Fruit fly (Drosophila melanogaster): Measurements from ENCODE around the gene MTPAP.

The MTPAP gene

dm6 chrX:1320144-1320981 is 28.8 kb downstream of the MTPAP start:
- TF ChIP-seq CG6792 (GFP tag; optimal IDR thresholded peaks at IDR 0.05), result peak; percentile 35
- no peak for TF ChIP-seq CG6808 (GFP tag; optimal IDR thresholded peaks at IDR 0.05)
- no peak for TF ChIP-seq fd85E (GFP tag; optimal IDR thresholded peaks at IDR 0.05)
- no peak for TF ChIP-seq CG11762 (GFP tag; optimal IDR thresholded peaks at IDR 0.05; ENCODE audit: insufficient read depth)
- TF ChIP-seq vri (GFP tag; optimal IDR thresholded peaks at IDR 0.05), result peak; percentile 49
- TF ChIP-seq Sox102F (GFP tag; optimal IDR thresholded peaks at IDR 0.05), result peak; percentile 61
- no peak for TF ChIP-seq Hr4 (GFP tag; optimal IDR thresholded peaks at IDR 0.05)
- TF ChIP-seq fd59A (GFP tag; optimal IDR thresholded peaks at IDR 0.05), result no peak
- TF ChIP-seq CG3919 (GFP tag; optimal IDR thresholded peaks at IDR 0.05), result peak; percentile 14
- peak; percentile 71 for TF ChIP-seq lz (GFP tag; optimal IDR thresholded peaks at IDR 0.05)
- TF ChIP-seq CG34406 (GFP tag; optimal IDR thresholded peaks at IDR 0.05), result peak; percentile 4
- TF ChIP-seq Smox (GFP tag; optimal IDR thresholded peaks at IDR 0.05), result peak; percentile 69
- TF ChIP-seq Hr39 (GFP tag; optimal IDR thresholded peaks at IDR 0.05), result peak; percentile 71
- no peak for TF ChIP-seq CG7368 (GFP tag; optimal IDR thresholded peaks at IDR 0.05)
- no peak for TF ChIP-seq CG6276 (GFP tag; optimal IDR thresholded peaks at IDR 0.05)
- TF ChIP-seq salr (GFP tag; optimal IDR thresholded peaks at IDR 0.05), result no peak
- no peak for TF ChIP-seq CG15336 (GFP tag; IDR thresholded peaks at IDR 0.05)
- no peak for TF ChIP-seq Hr38 (GFP tag; optimal IDR thresholded peaks at IDR 0.05)
- no peak for TF ChIP-seq OdsH (GFP tag; optimal IDR thresholded peaks at IDR 0.05)
- no peak for TF ChIP-seq CG11294 (GFP tag; IDR thresholded peaks at IDR 0.05)
- TF ChIP-seq CG9139 (GFP tag; optimal IDR thresholded peaks at IDR 0.05), result no peak
- no peak for TF ChIP-seq CG10669 (GFP tag; optimal IDR thresholded peaks at IDR 0.05)
- TF ChIP-seq esn (GFP tag; optimal IDR thresholded peaks at IDR 0.05), result peak; percentile 67
- TF ChIP-seq topi (GFP tag; optimal IDR thresholded peaks at IDR 0.05), result peak; percentile 70
- TF ChIP-seq fkh (GFP tag; optimal IDR thresholded peaks at IDR 0.05), result no peak
- no peak for TF ChIP-seq CG4318 (GFP tag; optimal IDR thresholded peaks at IDR 0.05)
- TF ChIP-seq CG31627 (GFP tag; optimal IDR thresholded peaks at IDR 0.05), result peak; percentile 64
- peak; percentile 70 for TF ChIP-seq Eip78C (GFP tag)
- TF ChIP-seq CG8319 (GFP tag; optimal IDR thresholded peaks at IDR 0.05), result no peak
- peak; percentile 49 for TF ChIP-seq Ets21C (GFP tag; optimal IDR thresholded peaks at IDR 0.05)
- TF ChIP-seq CG11902 (GFP tag; optimal IDR thresholded peaks at IDR 0.05), result no peak
- TF ChIP-seq Met (GFP tag; optimal IDR thresholded peaks at IDR 0.05), result peak; percentile 70
- no peak for TF ChIP-seq spab (GFP tag; optimal IDR thresholded peaks at IDR 0.05)
- TF ChIP-seq eg (GFP tag; IDR thresholded peaks at IDR 0.05), result no peak
- TF ChIP-seq Sox15 (GFP tag; optimal IDR thresholded peaks at IDR 0.05), result no peak
- peak in 1 of 2 experiments; percentile 1 for TF ChIP-seq ss (GFP tag; optimal IDR thresholded peaks at IDR 0.05)
- TF ChIP-seq CG10631 (GFP tag; optimal IDR thresholded peaks at IDR 0.05), result no peak
- TF ChIP-seq CG8632 (GFP tag; optimal IDR thresholded peaks at IDR 0.05), result no peak
- peak; percentile 65 for TF ChIP-seq cyc (GFP tag; optimal IDR thresholded peaks at IDR 0.05)
- no peak for TF ChIP-seq CG8119 (GFP tag; IDR thresholded peaks at IDR 0.05)
- TF ChIP-seq Blimp-1 (GFP tag; optimal IDR thresholded peaks at IDR 0.05), result no peak
- no peak for TF ChIP-seq CG1621 (tag; optimal IDR thresholded peaks at IDR 0.05)
- TF ChIP-seq CG6854 (GFP tag; optimal IDR thresholded peaks at IDR 0.05), result peak; percentile 81
- TF ChIP-seq Eip75B (GFP tag; optimal IDR thresholded peaks at IDR 0.05), result peak; percentile 38
- TF ChIP-seq svp (GFP tag), result peak; percentile 88
- TF ChIP-seq dac (GFP tag; optimal IDR thresholded peaks at IDR 0.05), result no peak
- no peak for TF ChIP-seq Gug (GFP tag; IDR thresholded peaks at IDR 0.05)
